Worm (Caenorhabditis elegans) whole organism, L3 larva: Measurements from ENCODE around the gene erh-2.

ENCODE experiments used
- R02D3.7 ChIP-seq: fragments of 150-350 bp; optimal IDR thresholded peaks from 2 replicates; lab custom pipeline; 2014; ENCODE audit warnings: missing biosample characterization, missing genetic modification characterization
- aly-2 ChIP-seq: fragments of 150-350 bp; optimal IDR thresholded peaks from 2 replicates; lab custom pipeline; 2014; ENCODE audit warnings: missing biosample characterization, missing genetic modification characterization
- ama-1 ChIP-seq: fragments of 150-350 bp; optimal IDR thresholded peaks from 2 replicates; lab custom pipeline; 2018
- ceh-28 ChIP-seq: fragments of 150-350 bp; optimal IDR thresholded peaks from 2 replicates; lab custom pipeline; 2014; ENCODE audit warnings: missing biosample characterization, missing genetic modification reagents, missing genetic modification characterization
- ceh-82 ChIP-seq: fragments of 150-350 bp; optimal IDR thresholded peaks from 2 replicates; lab custom pipeline; 2014; ENCODE audit warnings: missing biosample characterization, missing genetic modification characterization
- ceh-9 ChIP-seq: sonication (generic microtip); optimal IDR thresholded peaks from 2 replicates; lab custom pipeline; 2018; ENCODE audit warnings: missing biosample characterization, missing genetic modification characterization
- daf-12 ChIP-seq: fragments of 150-350 bp; optimal IDR thresholded peaks from 2 replicates; lab custom pipeline; 2014; ENCODE audit warnings: missing biosample characterization, missing genetic modification reagents, missing genetic modification characterization
- egl-27 ChIP-seq: sonication (generic microtip); optimal IDR thresholded peaks from 4 replicates; lab custom pipeline; 2017; ENCODE audit warnings: missing biosample characterization, missing genetic modification reagents, missing genetic modification characterization
- egl-5 ChIP-seq: fragments of 150-350 bp; optimal IDR thresholded peaks from 2 replicates; lab custom pipeline; 2017; ENCODE audit warnings: missing biosample characterization, missing genetic modification reagents, missing genetic modification characterization, inconsistent platforms
- elt-1 ChIP-seq: fragments of 150-350 bp; optimal IDR thresholded peaks from 2 replicates; lab custom pipeline; 2014; ENCODE audit warnings: missing biosample characterization, missing genetic modification characterization
- elt-2 ChIP-seq: sonication (generic microtip); optimal IDR thresholded peaks from 2 replicates; lab custom pipeline; 2016; ENCODE audit warnings: missing genetic modification reagents, mild to moderate bottlenecking, missing genetic modification characterization, missing compliant biosample characterization
- eor-1 ChIP-seq, 2 experiments: fragments of 150-350 bp; optimal IDR thresholded peaks; 2 replicates each; lab custom pipeline; 2014 to 2018; ENCODE audit warnings: missing biosample characterization in 2 of 2, missing genetic modification characterization in 2 of 2
- fkh-10 ChIP-seq: sonication (generic microtip); optimal IDR thresholded peaks from 2 replicates; lab custom pipeline; 2017; ENCODE audit warnings: missing biosample characterization, missing genetic modification reagents, missing genetic modification characterization
- fkh-2 ChIP-seq: fragments of 150-350 bp; optimal IDR thresholded peaks from 2 replicates; lab custom pipeline; 2014; ENCODE audit warnings: missing biosample characterization, missing genetic modification reagents, missing genetic modification characterization
- fos-1 ChIP-seq: fragments of 150-350 bp; optimal IDR thresholded peaks from 2 replicates; lab custom pipeline; 2014; ENCODE audit warnings: missing biosample characterization, missing genetic modification characterization
- hmg-11 ChIP-seq: sonication (generic microtip); optimal IDR thresholded peaks from 2 replicates; lab custom pipeline; 2016; ENCODE audit warnings: missing genetic modification characterization, missing compliant biosample characterization
- jun-1 ChIP-seq: fragments of 150-350 bp; optimal IDR thresholded peaks from 2 replicates; lab custom pipeline; 2014; ENCODE audit warnings: missing biosample characterization, missing genetic modification reagents, missing genetic modification characterization
- lin-15B ChIP-seq: fragments of 150-350 bp; optimal IDR thresholded peaks from 2 replicates; lab custom pipeline; 2014; ENCODE audit warnings: missing biosample characterization, missing genetic modification characterization
- lin-39 ChIP-seq: fragments of 150-350 bp; optimal IDR thresholded peaks from 2 replicates; lab custom pipeline; 2018; ENCODE audit warnings: missing biosample characterization, missing genetic modification reagents, missing genetic modification characterization
- lsy-12 ChIP-seq: sonication (generic microtip); optimal IDR thresholded peaks from 2 replicates; lab custom pipeline; 2016; ENCODE audit warnings: mild to moderate bottlenecking, missing genetic modification characterization, missing compliant biosample characterization
- nhr-11 ChIP-seq: fragments of 150-350 bp; optimal IDR thresholded peaks from 2 replicates; lab custom pipeline; 2014; ENCODE audit warnings: missing biosample characterization, missing genetic modification characterization
- nhr-23 ChIP-seq: fragments of 150-350 bp; optimal IDR thresholded peaks from 2 replicates; lab custom pipeline; 2014; ENCODE audit warnings: missing biosample characterization, missing genetic modification reagents, missing genetic modification characterization
- nhr-237 ChIP-seq: fragments of 150-350 bp; optimal IDR thresholded peaks from 2 replicates; lab custom pipeline; 2014; ENCODE audit warnings: missing biosample characterization, missing genetic modification characterization
- nhr-25 ChIP-seq: sonication (generic microtip); optimal IDR thresholded peaks from 2 replicates; lab custom pipeline; 2017; ENCODE audit warnings: missing biosample characterization, missing genetic modification characterization
- nhr-28 ChIP-seq: fragments of 150-350 bp; optimal IDR thresholded peaks from 2 replicates; lab custom pipeline; 2014; ENCODE audit warnings: missing biosample characterization, missing genetic modification characterization
- nhr-43 ChIP-seq: sonication (generic microtip); optimal IDR thresholded peaks from 2 replicates; lab custom pipeline; 2016; ENCODE audit warnings: mild to moderate bottlenecking, missing genetic modification characterization, missing compliant biosample characterization; ENCODE audit not compliant: poor library complexity, severe bottlenecking
- nhr-67 ChIP-seq: fragments of 150-350 bp; optimal IDR thresholded peaks from 2 replicates; lab custom pipeline; 2014; ENCODE audit warnings: missing biosample characterization, missing genetic modification characterization
- nhr-76 ChIP-seq: fragments of 150-350 bp; sonication (generic microtip); optimal IDR thresholded peaks from 5 replicates; lab custom pipeline; 2014; ENCODE audit warnings: missing biosample characterization, missing genetic modification characterization
- nhr-77 ChIP-seq: fragments of 150-350 bp; optimal IDR thresholded peaks from 2 replicates; lab custom pipeline; 2014; ENCODE audit warnings: missing biosample characterization, missing genetic modification characterization
- pha-4 ChIP-seq: fragments of 150-350 bp; optimal IDR thresholded peaks from 2 replicates; lab custom pipeline; 2014; ENCODE audit warnings: missing biosample characterization, missing genetic modification reagents, missing genetic modification characterization
- pqm-1 ChIP-seq: fragments of 150-350 bp; optimal IDR thresholded peaks from 2 replicates; lab custom pipeline; 2017; ENCODE audit warnings: missing biosample characterization, missing genetic modification characterization, inconsistent platforms
- snpc-4 ChIP-seq: fragments of 150-350 bp; optimal IDR thresholded peaks from 2 replicates; lab custom pipeline; 2014; ENCODE audit warnings: missing biosample characterization, missing genetic modification characterization
- tbx-2 ChIP-seq: sonication (generic microtip); optimal IDR thresholded peaks from 2 replicates; lab custom pipeline; 2016; ENCODE audit warnings: mild to moderate bottlenecking, missing genetic modification characterization, missing compliant biosample characterization
- unc-39 ChIP-seq: sonication (generic microtip); optimal IDR thresholded peaks from 4 replicates; lab custom pipeline; 2017; ENCODE audit warnings: missing biosample characterization, missing genetic modification characterization
- unc-62 ChIP-seq: fragments of 150-350 bp; sonication (generic microtip); optimal IDR thresholded peaks from 4 replicates; lab custom pipeline; 2014; ENCODE audit warnings: missing biosample characterization, missing genetic modification reagents, missing genetic modification characterization
- zag-1 ChIP-seq: fragments of 150-350 bp; optimal IDR thresholded peaks from 2 replicates; lab custom pipeline; 2014; ENCODE audit warnings: missing biosample characterization, missing genetic modification characterization
- ztf-11 ChIP-seq: fragments of 150-350 bp; optimal IDR thresholded peaks from 2 replicates; lab custom pipeline; 2014; ENCODE audit warnings: missing biosample characterization, missing genetic modification characterization

The erh-2 gene

DNA sequence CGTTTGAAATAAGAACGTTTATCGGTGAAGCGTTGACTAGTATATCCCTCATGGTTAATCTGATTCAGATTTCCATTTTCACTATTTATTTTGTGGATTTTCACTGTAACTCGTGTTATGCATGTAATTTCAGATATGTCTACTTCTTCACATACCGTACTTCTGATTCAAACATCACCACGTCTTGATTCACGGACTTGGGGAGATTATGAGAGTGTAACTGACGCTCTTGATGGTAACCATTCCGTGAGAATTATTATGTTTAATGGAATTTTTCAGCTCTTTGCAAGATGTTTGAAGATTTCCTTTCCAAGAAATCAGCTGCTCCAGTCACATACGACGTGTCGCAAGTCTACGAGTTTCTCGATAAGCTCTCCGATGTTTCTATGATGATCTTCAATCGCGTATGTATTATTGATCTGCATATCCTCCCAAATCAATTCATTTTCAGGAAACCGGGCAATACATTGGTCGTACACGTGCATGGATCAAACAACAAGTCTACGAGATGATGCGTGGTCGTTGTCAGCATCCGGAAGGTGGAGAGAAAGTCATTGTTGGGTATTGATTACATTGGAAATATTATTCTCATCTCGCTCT, at the start of gene erh-2:
Gene erh-2, plus strand, starts transcription at position 134 of the 600 bp plus-strand sequence.
- TF ChIP-seq unc-39 (tag; lab: Kevin White, UChicago) (no peak), lin-39 (no peak), lin-15B (no peak), fkh-10 (GFP tag; lab: Kevin White, UChicago) (no peak), eor-1 (tag; optimal IDR thresholded peaks at IDR 0.05; lab: Kevin White, UChicago) (no peak), nhr-28 (tag; lab: Kevin White, UChicago) (no peak), nhr-76 (tag; lab: Kevin White, UChicago) (no peak), ceh-28 (no peak), nhr-67 (tag; lab: Kevin White, UChicago) (no peak), elt-2 (tag; lab: Kevin White, UChicago) (no peak), nhr-23 (tag; lab: Kevin White, UChicago) (no peak), nhr-237 (tag; lab: Kevin White, UChicago) (no peak), hmg-11 (tag; lab: Kevin White, UChicago) (no peak), egl-5 (tag; lab: Kevin White, UChicago) (no peak), pqm-1 (tag; lab: Kevin White, UChicago) (no peak), elt-1 (tag; lab: Kevin White, UChicago) (no peak), ceh-9 (tag; lab: Kevin White, UChicago) (no peak), egl-27 (tag; lab: Kevin White, UChicago) (no peak), fos-1 (no peak)

DNA sequence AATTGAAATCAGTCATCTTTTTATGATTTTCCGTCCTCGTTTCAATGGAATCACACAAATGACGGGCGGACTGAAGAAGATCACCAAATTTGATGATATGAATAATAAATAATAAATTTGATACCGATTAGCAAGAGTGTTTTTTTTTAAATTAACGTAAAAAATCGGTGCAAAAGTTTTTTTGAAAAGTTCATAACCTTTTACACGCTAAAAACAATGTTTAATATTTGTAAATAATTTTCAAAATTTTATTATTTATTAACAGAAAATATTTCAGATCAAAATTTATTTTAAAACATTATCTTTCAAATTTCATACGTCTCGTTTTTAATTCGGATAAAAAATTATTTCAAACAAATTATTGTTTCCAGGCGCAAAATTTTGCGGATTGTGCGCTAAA, 48.1 kb upstream of the erh-2 start, which contains the start of gene M88.3:
Gene M88.3, minus strand, starts transcription at position 101 of the 400 bp plus-strand sequence.
- TF ChIP-seq tbx-2 (tag; lab: Kevin White, UChicago) = no peak
- no peak for TF ChIP-seq hmg-11 (tag; lab: Kevin White, UChicago)
- no peak for TF ChIP-seq pha-4 (tag; lab: Kevin White, UChicago)
- TF ChIP-seq aly-2 = no peak
- no peak for TF ChIP-seq nhr-76 (tag; lab: Kevin White, UChicago)
- TF ChIP-seq nhr-43 (tag; lab: Kevin White, UChicago) = no peak
- no peak for TF ChIP-seq snpc-4 (tag; lab: Kevin White, UChicago)
- no peak for TF ChIP-seq eor-1 (tag; optimal IDR thresholded peaks at IDR 0.05; lab: Kevin White, UChicago)
- no peak for TF ChIP-seq nhr-25
- TF ChIP-seq zag-1 (tag; lab: Kevin White, UChicago) = no peak
- TF ChIP-seq nhr-67 (tag; lab: Kevin White, UChicago) = no peak
- no peak for TF ChIP-seq fkh-10 (GFP tag; lab: Kevin White, UChicago)
- no peak for TF ChIP-seq unc-62 (GFP tag; lab: Kevin White, UChicago)
- TF ChIP-seq ztf-11 (tag; lab: Kevin White, UChicago) = no peak
- TF ChIP-seq lin-15B = no peak
- no peak for TF ChIP-seq ceh-82
- no peak for TF ChIP-seq jun-1 (tag; lab: Kevin White, UChicago)
- no peak for TF ChIP-seq nhr-11 (tag; lab: Kevin White, UChicago)
- no peak for TF ChIP-seq fos-1
- TF ChIP-seq nhr-77 = no peak

DNA sequence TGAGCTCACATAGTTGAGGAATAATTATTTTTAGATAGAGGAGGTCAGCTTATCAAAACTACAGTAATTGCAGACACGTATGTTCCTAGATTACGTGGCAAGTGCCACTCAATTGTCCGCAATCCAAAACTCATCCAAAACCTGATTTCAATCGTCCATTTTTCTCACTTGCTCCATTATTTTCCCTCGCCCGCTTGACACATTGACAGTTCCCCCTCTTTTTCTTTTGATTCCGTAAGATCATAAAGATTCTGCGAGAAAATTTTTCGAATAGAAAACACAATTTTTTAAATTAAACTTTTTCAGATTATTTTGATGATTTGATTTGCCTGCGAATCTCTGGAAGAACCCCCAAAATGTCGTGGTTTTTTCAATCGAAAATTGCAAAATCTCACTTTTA, 44.3 kb upstream of the erh-2 start, which contains the start of gene M88.4:
Gene M88.4, plus strand, starts transcription at position 301 of the 400 bp plus-strand sequence.
- TF ChIP-seq daf-12 (tag; lab: Kevin White, UChicago) (no peak), ceh-28 (no peak), R02D3.7 (no peak), fkh-2 (tag; lab: Kevin White, UChicago) (no peak), fos-1 (no peak), unc-39 (tag; lab: Kevin White, UChicago) (no peak), nhr-25 (no peak), nhr-43 (tag; lab: Kevin White, UChicago) (no peak), pha-4 (tag; lab: Kevin White, UChicago) (no peak), ama-1 (lab: Kevin White, UChicago) (no peak), nhr-23 (tag; lab: Kevin White, UChicago) (no peak), ceh-82 (no peak), eor-1 (tag; optimal IDR thresholded peaks at IDR 0.05; lab: Kevin White, UChicago) (no peak), zag-1 (tag; lab: Kevin White, UChicago) (no peak), lsy-12 (tag; lab: Kevin White, UChicago) (no peak), nhr-28 (tag; lab: Kevin White, UChicago) (no peak)
